Worm (Caenorhabditis elegans) whole organism, L4 larva: Measurements from ENCODE around the gene nhr-54.
"Not testable (repeated sequence)": the region's sequence is repeated elsewhere in the genome, so short reads cannot be mapped to it uniquely, and the experiment has no call there.

Experiments
- D1046.2 ChIP-seq: fragments of 200-800 bp; sonication (Bioruptor generic); IDR thresholded peaks from 2 replicates; pipeline ENCODE4 v1.3.6; 2022; ENCODE audit warnings: missing genetic modification characterization, missing compliant biosample characterization
- F37D6.2 ChIP-seq: sonication (generic microtip); optimal IDR thresholded peaks from 2 replicates; lab custom pipeline; 2016; ENCODE audit warnings: mild to moderate bottlenecking, missing genetic modification characterization, missing compliant biosample characterization
- R02D3.7 ChIP-seq: fragments of 150-350 bp; sonication (generic microtip); optimal IDR thresholded peaks from 3 replicates; lab custom pipeline; 2014; ENCODE audit warnings: missing biosample characterization, missing genetic modification characterization
- Y5F2A.4 ChIP-seq: fragments of 200-800 bp; sonication (Bioruptor generic); optimal IDR thresholded peaks from 2 replicates; lab custom pipeline; 2018; ENCODE audit warnings: mild to moderate bottlenecking, missing genetic modification characterization, missing compliant biosample characterization
- ZK337.2 ChIP-seq: fragments of 200-800 bp; sonication (Bioruptor generic); IDR thresholded peaks from 2 replicates; pipeline ENCODE4 v1.3.6; 2022; ENCODE audit warnings: missing genetic modification reagents, missing genetic modification characterization, missing compliant biosample characterization
- ceh-20 ChIP-seq: fragments of 200-800 bp; sonication (Bioruptor generic); IDR thresholded peaks from 2 replicates; pipeline ENCODE4 v1.3.6; 2022; ENCODE audit warnings: missing genetic modification reagents, missing genetic modification characterization, missing compliant biosample characterization
- ceh-28 ChIP-seq: fragments of 150-350 bp; optimal IDR thresholded peaks from 2 replicates; lab custom pipeline; 2014; ENCODE audit warnings: missing biosample characterization, missing genetic modification reagents, missing genetic modification characterization
- ceh-32 ChIP-seq: sonication (generic microtip); optimal IDR thresholded peaks from 2 replicates; lab custom pipeline; 2016; ENCODE audit warnings: mild to moderate bottlenecking, missing genetic modification characterization, missing compliant biosample characterization; ENCODE audit not compliant: poor library complexity
- ceh-62 ChIP-seq: sonication (generic microtip); optimal IDR thresholded peaks from 2 replicates; lab custom pipeline; 2017; ENCODE audit warnings: missing biosample characterization, missing genetic modification characterization
- ctbp-1 ChIP-seq: fragments of 200-800 bp; sonication (Bioruptor generic); IDR thresholded peaks from 2 replicates; pipeline ENCODE4 v1.3.6; 2022; ENCODE audit warnings: missing genetic modification reagents, missing genetic modification characterization, missing compliant biosample characterization
- daf-12 ChIP-seq: fragments of 150-350 bp; optimal IDR thresholded peaks from 2 replicates; lab custom pipeline; 2014; ENCODE audit warnings: missing biosample characterization, missing genetic modification reagents, missing genetic modification characterization
- daf-16 ChIP-seq, 3 experiments: sonication (generic microtip); optimal IDR thresholded peaks; 2 replicates each; lab custom pipeline; 2016 to 2017; ENCODE audit warnings: missing genetic modification characterization in 3 of 3, missing genetic modification reagents in 3 of 3, mild to moderate bottlenecking in 2 of 3, missing compliant biosample characterization in 2 of 3, missing biosample characterization in 1 of 3, moderate library complexity in 1 of 3
- dmd-6 ChIP-seq: fragments of 200-800 bp; sonication (Bioruptor generic); IDR thresholded peaks from 2 replicates; pipeline ENCODE4 v1.3.6; 2022; ENCODE audit warnings: missing genetic modification reagents, missing genetic modification characterization, missing compliant biosample characterization
- duxl-1 ChIP-seq: sonication (generic microtip); optimal IDR thresholded peaks from 2 replicates; lab custom pipeline; 2016; ENCODE audit warnings: mild to moderate bottlenecking, missing genetic modification characterization, moderate library complexity, missing compliant biosample characterization; ENCODE audit not compliant: poor library complexity
- egl-43 ChIP-seq: fragments of 200-800 bp; sonication (Bioruptor generic); IDR thresholded peaks from 2 replicates; pipeline ENCODE4 v1.3.6; 2022; ENCODE audit warnings: missing genetic modification reagents, missing genetic modification characterization, missing compliant biosample characterization
- gei-8 ChIP-seq: fragments of 200-800 bp; sonication (Bioruptor generic); optimal IDR thresholded peaks from 2 replicates; lab custom pipeline; 2018; ENCODE audit warnings: mild to moderate bottlenecking, missing genetic modification characterization, missing compliant biosample characterization
- hif-1 ChIP-seq, 2 experiments: sonication (generic microtip); optimal IDR thresholded peaks; 2 replicates each; lab custom pipeline; 2016 to 2017; ENCODE audit warnings: missing compliant biosample characterization in 2 of 2, missing genetic modification characterization in 2 of 2, missing genetic modification reagents in 2 of 2, missing genotype in 2 of 2, mild to moderate bottlenecking in 1 of 2
- hlh-30 ChIP-seq: sonication (generic microtip); optimal IDR thresholded peaks from 2 replicates; lab custom pipeline; 2017; ENCODE audit warnings: antibody characterized with exemption, mild to moderate bottlenecking, missing genetic modification characterization, missing compliant biosample characterization; ENCODE audit not compliant: insufficient read depth
- lim-7 ChIP-seq: fragments of 200-800 bp; sonication (Bioruptor generic); IDR thresholded peaks from 2 replicates; pipeline ENCODE4 v1.3.6; 2022; ENCODE audit warnings: missing genetic modification characterization, missing compliant biosample characterization
- lin-15B ChIP-seq: fragments of 150-350 bp; sonication (generic microtip); optimal IDR thresholded peaks from 3 replicates; lab custom pipeline; 2014; ENCODE audit warnings: missing biosample characterization, missing genetic modification characterization
- lin-29 ChIP-seq: fragments of 200-800 bp; sonication (Bioruptor generic); IDR thresholded peaks from 2 replicates; pipeline ENCODE4 v1.3.6; 2022; ENCODE audit warnings: missing genetic modification reagents, missing genetic modification characterization, missing compliant biosample characterization
- lin-38 ChIP-seq: fragments of 200-800 bp; sonication (Bioruptor generic); IDR thresholded peaks from 2 replicates; pipeline ENCODE4 v1.3.6; 2022; ENCODE audit warnings: missing genetic modification reagents, missing genetic modification characterization, missing compliant biosample characterization
- madf-5 ChIP-seq, 2 experiments: fragments of 200-800 bp; sonication (Bioruptor generic); IDR thresholded peaks; 2 replicates each; pipeline ENCODE4 v1.3.6; 2022; ENCODE audit warnings: missing compliant biosample characterization in 2 of 2, missing genetic modification characterization in 2 of 2
- mes-2 ChIP-seq: sonication (generic microtip); optimal IDR thresholded peaks from 2 replicates; lab custom pipeline; 2016; ENCODE audit warnings: missing genotype, mild to moderate bottlenecking, missing genetic modification characterization, missing compliant biosample characterization; ENCODE audit not compliant: poor library complexity, severe bottlenecking
- pha-4 ChIP-seq, 2 experiments: fragments of 150-350 bp in 1 of 2; fragments of 200-800 bp in 1 of 2; sonication (Bioruptor generic) in 1 of 2; IDR thresholded peaks in 1 of 2; optimal IDR thresholded peaks in 1 of 2; 2 replicates each; pipeline versions ENCODE4 v1.3.6 to Lab custom; 2014 to 2022; ENCODE audit warnings: missing genetic modification characterization in 2 of 2, missing genetic modification reagents in 2 of 2, missing biosample characterization in 1 of 2, missing compliant biosample characterization in 1 of 2
- saeg-2 ChIP-seq: fragments of 200-800 bp; sonication (Bioruptor generic); IDR thresholded peaks from 2 replicates; pipeline ENCODE4 v1.3.6; 2022; ENCODE audit warnings: missing genetic modification reagents, missing genetic modification characterization, missing compliant biosample characterization
- set-16 ChIP-seq: fragments of 200-800 bp; sonication (Bioruptor generic); IDR thresholded peaks from 2 replicates; pipeline ENCODE4 v1.3.6; 2022; ENCODE audit warnings: missing genetic modification reagents, missing genetic modification characterization, missing compliant biosample characterization
- spr-1 ChIP-seq: sonication (generic microtip); optimal IDR thresholded peaks from 2 replicates; lab custom pipeline; 2016; ENCODE audit warnings: mild to moderate bottlenecking, missing genetic modification characterization, missing compliant biosample characterization
- spr-3 ChIP-seq: fragments of 200-800 bp; sonication (Bioruptor generic); optimal IDR thresholded peaks from 2 replicates; lab custom pipeline; 2018; ENCODE audit warnings: mild to moderate bottlenecking, missing genetic modification characterization, missing compliant biosample characterization
- unc-130 ChIP-seq: sonication (generic microtip); optimal IDR thresholded peaks from 2 replicates; lab custom pipeline; 2016; ENCODE audit warnings: missing genetic modification reagents, missing genetic modification characterization, missing compliant biosample characterization
- unc-39 ChIP-seq: sonication (generic microtip); optimal IDR thresholded peaks from 2 replicates; lab custom pipeline; 2017; ENCODE audit warnings: missing biosample characterization, missing genetic modification characterization
- unc-62 ChIP-seq, 3 experiments: fragments of 150-350 bp in 1 of 3; sonication (generic microtip); optimal IDR thresholded peaks in 2 of 3; peaks in 1 of 3; 1 replicate in 1 of 3; 2 replicates in 2 of 3; lab custom pipeline; 2014 to 2017; ENCODE audit warnings: missing biosample characterization in 3 of 3, missing genetic modification characterization in 3 of 3, missing genetic modification reagents in 3 of 3, missing genotype in 1 of 3
- vab-7 ChIP-seq: fragments of 200-800 bp; sonication (Bioruptor generic); IDR thresholded peaks from 2 replicates; pipeline ENCODE4 v1.3.6; 2022; ENCODE audit warnings: missing genetic modification reagents, missing genetic modification characterization, missing compliant biosample characterization
- ztf-11 ChIP-seq: fragments of 150-350 bp; optimal IDR thresholded peaks from 2 replicates; lab custom pipeline; 2014; ENCODE audit warnings: missing biosample characterization, missing genetic modification characterization

nhr-54 gene

ce11 chrV:16505828-16506227 is at the start of gene nhr-54:
Gene nhr-54 (minus strand): TSS chrV:16505928.
- TF ChIP-seq gei-8 (GFP tag; lab: Kevin White, UChicago) (no peak), egl-43 (GFP tag; lab: Robert Waterston, UW) (no peak), lin-38 (GFP tag; lab: Robert Waterston, UW) (no peak), F37D6.2 (tag; lab: Kevin White, UChicago) (no peak), spr-3 (GFP tag; lab: Kevin White, UChicago) (no peak), daf-12 (tag; lab: Kevin White, UChicago) (no peak), Y5F2A.4 (GFP tag; lab: Kevin White, UChicago) (no peak), ctbp-1 (GFP tag; lab: Robert Waterston, UW) (no peak), lim-7 (GFP tag; lab: Robert Waterston, UW) (no peak), spr-1 (tag; lab: Kevin White, UChicago) (no peak), duxl-1 (tag; lab: Kevin White, UChicago) (no peak), unc-130 (no peak), saeg-2 (GFP tag; lab: Robert Waterston, UW) (no peak), D1046.2 (GFP tag; lab: Robert Waterston, UW) (no peak), ztf-11 (no peak), lin-29 (no peak), lin-15B (tag; lab: Kevin White, UChicago) (no peak), hlh-30 (tag; lab: Kevin White, UChicago) (no peak), dmd-6 (no peak)

DNA sequence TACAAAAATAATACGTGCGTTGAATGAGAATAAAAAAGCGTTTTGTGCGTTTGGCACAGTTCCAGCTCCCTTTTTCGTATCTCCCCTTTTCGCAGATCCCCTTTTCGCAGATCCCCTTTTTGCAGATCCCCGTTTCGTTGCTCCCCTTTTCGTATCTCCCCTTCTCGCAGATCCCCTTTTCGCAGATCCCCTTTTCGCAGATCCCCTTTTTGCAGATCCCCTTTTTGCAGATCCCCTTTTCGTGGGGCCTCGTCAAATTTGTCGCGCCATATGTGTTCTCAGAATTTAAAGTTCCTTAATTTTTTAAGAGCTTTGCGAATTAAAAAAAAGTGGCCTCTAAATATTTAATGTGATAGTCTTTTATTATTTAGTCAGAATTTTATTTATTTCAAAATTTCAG is 47.2 kb upstream of the nhr-54 start, which contains the start of gene Y32B12B.4:
TSS of gene Y32B12B.4 (plus strand) at position 399 of the 400 bp plus-strand sequence.
- 0 out of 2 replicates have a peak, but pooled peaks have one; percentile 4 for TF ChIP-seq egl-43 (GFP tag; lab: Robert Waterston, UW)
- 0 out of 2 replicates have a peak, but pooled peaks have one; percentile 17 for TF ChIP-seq set-16 (GFP tag; lab: Robert Waterston, UW)
- TF ChIP-seq ceh-28 (tag; lab: Kevin White, UChicago): no peak
- 0 out of 2 replicates have a peak, but pooled peaks have one; percentile 6 for TF ChIP-seq vab-7 (GFP tag; lab: Robert Waterston, UW)
- peak; percentile 72 for TF ChIP-seq mes-2
- no peak for TF ChIP-seq dmd-6

- TF ChIP-seq ceh-32 (no peak), spr-1 (tag; lab: Kevin White, UChicago) (no peak), unc-62 (GFP tag; optimal IDR thresholded peaks at IDR 0.05 in 1 of 2; lab: Kevin White, UChicago) (no peak), unc-62 (tag; optimal IDR thresholded peaks at IDR 0.05; lab: Kevin White, UChicago) (no peak), lin-29 (no peak), unc-39 (tag; lab: Kevin White, UChicago) (no peak), set-16 (GFP tag; lab: Robert Waterston, UW) (no peak), vab-7 (GFP tag; lab: Robert Waterston, UW) (no peak), R02D3.7 (tag; lab: Kevin White, UChicago) (no peak)
These were observed 45.0 kb upstream of the nhr-54 start, which contains the start of gene srbc-65 for ce11 chrV:16550680-16551079. Gene srbc-65 (plus strand): TSS chrV:16550980.

DNA sequence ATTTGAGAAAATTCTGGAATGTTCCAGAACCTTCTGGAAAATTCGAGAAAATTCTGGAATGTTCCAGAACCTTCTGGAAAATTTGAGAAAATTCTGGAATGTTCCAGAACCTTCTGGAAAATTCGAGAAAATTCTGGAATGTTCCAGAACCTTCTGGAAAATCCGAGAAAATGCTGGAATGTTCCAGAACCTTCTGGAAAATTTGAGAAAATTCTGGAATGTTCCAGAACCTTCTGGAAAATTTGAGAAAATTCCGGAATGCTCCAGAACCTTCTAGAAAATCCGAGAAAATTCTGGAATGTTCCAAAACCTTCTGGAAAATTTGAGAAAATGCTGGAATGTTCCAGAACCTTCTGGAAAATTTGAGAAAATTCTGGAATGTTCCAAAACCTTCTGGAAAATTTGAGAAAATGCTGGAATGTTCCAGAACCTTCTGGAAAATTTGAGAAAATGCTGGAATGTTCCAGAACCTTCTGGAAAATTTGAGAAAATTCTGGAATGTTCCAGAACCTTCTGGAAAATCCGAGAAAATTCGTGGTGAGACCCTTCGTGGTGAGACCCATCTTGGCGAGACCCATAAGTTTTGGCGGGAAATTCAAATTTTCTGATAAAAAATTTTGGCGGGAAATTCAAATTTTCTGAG is 42.4 kb upstream of the nhr-54 start:
- 0 out of 2 replicates have a peak, but pooled peaks have one; percentile 19 for TF ChIP-seq pha-4 (GFP tag; IDR thresholded peaks at IDR 0.05; lab: Robert Waterston, UW)
- TF ChIP-seq pha-4 (tag; optimal IDR thresholded peaks at IDR 0.05; lab: Kevin White, UChicago): not testable (repeated sequence)

DNA sequence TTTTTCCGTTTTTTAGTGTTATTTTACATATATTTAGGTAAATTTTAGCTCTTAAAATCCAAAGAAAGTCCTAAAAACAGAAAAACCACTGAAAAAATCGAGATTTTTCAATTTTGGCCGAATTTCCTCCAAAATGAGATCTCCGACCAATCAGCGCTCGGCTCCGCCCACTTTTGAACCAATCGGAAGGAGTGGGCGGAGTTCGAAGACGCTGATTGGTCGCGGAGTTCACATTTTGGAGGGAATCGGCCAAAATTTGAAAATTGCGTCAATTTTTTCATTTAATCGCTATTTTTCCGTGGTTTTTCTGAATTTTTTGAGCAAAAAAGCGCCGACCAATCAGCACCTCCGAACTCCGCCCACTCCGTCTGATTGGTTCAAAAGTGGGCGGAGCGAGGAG is 34.9 kb upstream of the nhr-54 start:
- TF ChIP-seq daf-16 (GFP tag; optimal IDR thresholded peaks at IDR 0.05; lab: Kevin White, UChicago) (no peak), daf-16 (tag; optimal IDR thresholded peaks at IDR 0.05; lab: Kevin White, UChicago) (no peak), lin-38 (GFP tag; lab: Robert Waterston, UW) (0 out of 2 replicates have a peak, but pooled peaks have one; percentile 19), madf-5 (GFP tag; IDR thresholded peaks at IDR 0.05; lab: Robert Waterston, UW) (no peak), ceh-20 (no peak), ceh-62 (tag; lab: Kevin White, UChicago) (no peak), ZK337.2 (GFP tag; lab: Robert Waterston, UW) (no peak), hif-1 (tag; optimal IDR thresholded peaks at IDR 0.05; lab: Kevin White, UChicago) (no peak)
